Fruit fly (Drosophila melanogaster): ENCODE measurements around the gene Ccdc85.

The Ccdc85 gene

DNA sequence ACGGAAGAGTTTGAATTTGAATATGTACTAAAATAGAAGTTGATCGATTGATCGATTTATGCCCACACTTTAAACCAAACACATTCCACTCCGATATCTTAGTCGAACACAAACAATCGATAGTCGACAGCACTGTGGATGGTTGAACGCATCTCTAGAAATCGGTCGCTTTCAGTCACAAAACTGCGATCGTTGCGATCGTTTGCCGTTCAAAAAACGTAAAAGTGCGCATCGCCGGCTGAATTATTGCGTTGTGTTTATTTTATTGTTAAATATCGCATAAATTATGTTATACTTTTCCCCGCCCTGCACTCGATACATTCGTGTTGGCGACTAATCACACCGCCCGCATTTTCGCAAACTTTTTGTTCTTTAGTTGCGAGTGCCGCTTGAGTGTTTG is at the start of gene Ccdc85:
Ccdc85 (plus strand) TSS at position 174 of the 400 bp plus-strand sequence.
- TF ChIP-seq insv (optimal IDR thresholded peaks at IDR 0.05) = no peak
- TF ChIP-seq ttk (optimal IDR thresholded peaks at IDR 0.05) = no peak
- no peak for TF ChIP-seq psq (optimal IDR thresholded peaks at IDR 0.05)
- TF ChIP-seq h (optimal IDR thresholded peaks at IDR 0.05) = no peak
- TF ChIP-seq Sin3A (optimal IDR thresholded peaks at IDR 0.05) = no peak
- no peak for TF ChIP-seq Myc (optimal IDR thresholded peaks at IDR 0.05)

DNA sequence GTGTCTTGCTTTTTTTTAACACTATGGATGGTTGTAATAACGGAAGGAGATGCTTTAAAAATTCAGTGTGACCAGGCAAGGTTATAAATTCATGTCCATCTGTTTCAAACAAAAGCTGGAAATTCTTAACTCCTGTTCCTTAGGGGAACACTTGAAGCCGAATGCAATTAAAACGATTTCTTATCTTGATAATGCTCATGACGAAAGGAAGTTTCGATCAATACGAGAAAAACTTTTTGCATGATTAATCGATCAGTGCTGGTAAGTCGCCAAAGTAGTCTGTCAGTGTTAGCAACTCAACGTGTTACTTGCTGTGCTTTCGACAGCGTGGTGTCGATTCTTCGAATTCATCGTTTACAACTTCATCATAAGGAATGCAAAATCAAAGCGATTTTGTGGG is 44.6 kb upstream of the Ccdc85 start, which contains the start of gene Rbp9:
Rbp9 (plus strand) TSS at position 291 of the 400 bp plus-strand sequence.
- no peak for TF ChIP-seq ttk (optimal IDR thresholded peaks at IDR 0.05)
- TF ChIP-seq insv (optimal IDR thresholded peaks at IDR 0.05) = no peak
- no peak for TF ChIP-seq psq (optimal IDR thresholded peaks at IDR 0.05)
- no peak for TF ChIP-seq Myc (optimal IDR thresholded peaks at IDR 0.05)
- TF ChIP-seq Sin3A (optimal IDR thresholded peaks at IDR 0.05) = no peak
- no peak for TF ChIP-seq h (optimal IDR thresholded peaks at IDR 0.05)

- no peak for TF ChIP-seq h (optimal IDR thresholded peaks at IDR 0.05)
- TF ChIP-seq Myc (optimal IDR thresholded peaks at IDR 0.05) = no peak
- no peak for TF ChIP-seq psq (optimal IDR thresholded peaks at IDR 0.05)
- no peak for TF ChIP-seq Sin3A (optimal IDR thresholded peaks at IDR 0.05)
- no peak for TF ChIP-seq insv (optimal IDR thresholded peaks at IDR 0.05)
- no peak for TF ChIP-seq ttk (optimal IDR thresholded peaks at IDR 0.05)
Measured at dm6 chr2L:2955659-2956058, 43.4 kb upstream of the Ccdc85 start.

DNA sequence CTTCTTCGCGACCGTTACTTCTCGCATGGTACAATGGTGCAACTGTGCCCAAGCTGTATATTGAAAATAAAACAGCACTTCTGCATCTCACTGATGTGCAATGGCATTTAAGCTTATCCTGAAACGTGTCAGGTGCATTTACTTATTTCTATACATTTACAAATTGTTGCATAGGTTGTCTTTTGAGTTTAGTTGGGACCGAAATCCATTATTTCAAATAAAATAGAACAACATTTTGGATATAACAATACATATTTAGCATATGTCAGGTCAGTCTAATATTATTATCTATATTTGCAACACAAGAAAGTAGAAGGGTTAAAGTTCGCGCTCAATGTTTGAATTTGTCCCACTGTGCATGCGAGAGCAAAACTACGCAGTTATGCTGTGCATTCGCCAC is 42.7 kb upstream of the Ccdc85 start:
- TF ChIP-seq Sin3A (optimal IDR thresholded peaks at IDR 0.05) (no peak), h (optimal IDR thresholded peaks at IDR 0.05) (no peak), psq (optimal IDR thresholded peaks at IDR 0.05) (no peak), Myc (optimal IDR thresholded peaks at IDR 0.05) (no peak)

DNA sequence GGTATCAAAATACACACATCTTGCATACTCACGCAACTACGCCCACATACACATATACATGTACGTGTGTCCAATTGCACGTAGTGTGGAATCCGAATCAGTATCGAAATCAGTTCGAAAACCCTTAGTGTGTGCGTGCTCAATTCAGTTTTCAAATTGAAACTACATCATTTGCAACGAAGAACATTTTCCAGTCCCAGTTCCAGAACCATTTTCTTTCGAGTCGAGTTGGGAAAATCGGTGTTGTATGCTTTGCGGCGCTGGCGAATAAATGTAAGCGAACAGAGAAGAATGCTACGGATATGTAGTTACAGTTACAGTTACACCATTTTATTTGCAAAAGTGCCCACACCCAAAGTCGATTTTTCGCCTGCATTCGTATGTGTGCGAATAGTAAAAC is 42.1 kb upstream of the Ccdc85 start:
- TF ChIP-seq Sin3A (optimal IDR thresholded peaks at IDR 0.05) (no peak), psq (optimal IDR thresholded peaks at IDR 0.05) (no peak), insv (optimal IDR thresholded peaks at IDR 0.05) (no peak), h (optimal IDR thresholded peaks at IDR 0.05) (no peak), ttk (optimal IDR thresholded peaks at IDR 0.05) (no peak), Myc (optimal IDR thresholded peaks at IDR 0.05) (no peak)

- TF ChIP-seq ttk (optimal IDR thresholded peaks at IDR 0.05) = no peak
- TF ChIP-seq h (optimal IDR thresholded peaks at IDR 0.05) = no peak
- no peak for TF ChIP-seq insv (optimal IDR thresholded peaks at IDR 0.05)
- no peak for TF ChIP-seq Myc (optimal IDR thresholded peaks at IDR 0.05)
- TF ChIP-seq psq (optimal IDR thresholded peaks at IDR 0.05) = no peak
- TF ChIP-seq Sin3A (optimal IDR thresholded peaks at IDR 0.05) = no peak
Measured at dm6 chr2L:2957547-2958174, 41.4 kb upstream of the Ccdc85 start.

DNA sequence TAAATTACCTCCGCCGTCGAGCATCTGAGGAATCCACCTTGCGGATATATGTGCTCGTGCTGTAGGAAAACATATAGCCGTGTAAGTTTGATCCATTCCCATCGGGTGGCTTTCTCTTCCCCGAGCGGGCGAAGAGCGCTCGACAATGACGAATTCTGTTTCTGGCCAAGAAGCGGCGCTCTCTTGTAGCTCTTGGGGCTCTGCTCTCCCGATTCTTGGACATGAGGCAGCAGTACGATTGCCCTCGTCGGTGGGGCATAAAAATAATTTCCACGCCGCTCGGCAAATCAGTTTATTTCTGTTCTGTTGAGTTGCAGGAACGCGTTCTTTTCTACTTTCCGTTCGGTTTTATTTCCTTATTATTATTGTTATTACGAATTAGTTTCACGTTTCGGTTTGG is 40.2 kb upstream of the Ccdc85 start:
- TF ChIP-seq ttk (optimal IDR thresholded peaks at IDR 0.05) (no peak), Sin3A (optimal IDR thresholded peaks at IDR 0.05) (no peak), psq (optimal IDR thresholded peaks at IDR 0.05) (no peak)

DNA sequence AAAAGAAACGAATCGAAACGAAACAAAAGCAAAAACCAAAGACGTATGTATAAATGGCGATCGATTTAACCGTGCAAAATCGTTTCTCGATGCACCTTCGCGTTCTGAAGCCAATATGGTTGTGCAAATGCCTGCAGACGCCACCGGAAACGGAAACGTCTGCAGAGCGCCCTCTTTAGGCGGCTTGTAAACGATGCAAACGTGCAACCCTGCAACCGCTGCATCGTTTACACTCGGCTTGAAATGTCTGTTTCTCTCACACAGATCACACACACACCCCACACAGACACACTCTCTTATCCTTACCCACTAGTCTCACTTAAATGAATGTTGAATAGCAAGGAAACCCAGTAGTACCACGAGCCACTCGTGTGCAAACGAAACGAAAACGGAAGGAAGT is 32.2 kb upstream of the Ccdc85 start:
- TF ChIP-seq Myc (optimal IDR thresholded peaks at IDR 0.05) (no peak), insv (optimal IDR thresholded peaks at IDR 0.05) (no peak), h (optimal IDR thresholded peaks at IDR 0.05) (no peak), psq (optimal IDR thresholded peaks at IDR 0.05) (no peak), ttk (optimal IDR thresholded peaks at IDR 0.05) (no peak), Sin3A (optimal IDR thresholded peaks at IDR 0.05) (no peak)

- TF ChIP-seq h (optimal IDR thresholded peaks at IDR 0.05) = no peak
- no peak for TF ChIP-seq insv (optimal IDR thresholded peaks at IDR 0.05)
- TF ChIP-seq psq (optimal IDR thresholded peaks at IDR 0.05) = no peak
- no peak for TF ChIP-seq ttk (optimal IDR thresholded peaks at IDR 0.05)
- TF ChIP-seq Sin3A (optimal IDR thresholded peaks at IDR 0.05) = no peak
- no peak for TF ChIP-seq Myc (optimal IDR thresholded peaks at IDR 0.05)
Measured at dm6 chr2L:2969438-2969837, 29.6 kb upstream of the Ccdc85 start, which contains the start of gene Ts. Gene Ts, minus strand, starts transcription at chr2L:2969638.

- TF ChIP-seq Sin3A (optimal IDR thresholded peaks at IDR 0.05) = no peak
- no peak for TF ChIP-seq insv (optimal IDR thresholded peaks at IDR 0.05)
- TF ChIP-seq h (optimal IDR thresholded peaks at IDR 0.05) = no peak
- TF ChIP-seq ttk (optimal IDR thresholded peaks at IDR 0.05) = no peak
- TF ChIP-seq Myc (optimal IDR thresholded peaks at IDR 0.05) = no peak
- no peak for TF ChIP-seq psq (optimal IDR thresholded peaks at IDR 0.05)
Measured at dm6 chr2L:2972439-2972936, 26.6 kb upstream of the Ccdc85 start, which contains the start of the genes Rrp1 and gammaTub23C. Gene Rrp1, minus strand, starts transcription at chr2L:2972508. Gene gammaTub23C, plus strand, starts transcription at chr2L:2972891.

DNA sequence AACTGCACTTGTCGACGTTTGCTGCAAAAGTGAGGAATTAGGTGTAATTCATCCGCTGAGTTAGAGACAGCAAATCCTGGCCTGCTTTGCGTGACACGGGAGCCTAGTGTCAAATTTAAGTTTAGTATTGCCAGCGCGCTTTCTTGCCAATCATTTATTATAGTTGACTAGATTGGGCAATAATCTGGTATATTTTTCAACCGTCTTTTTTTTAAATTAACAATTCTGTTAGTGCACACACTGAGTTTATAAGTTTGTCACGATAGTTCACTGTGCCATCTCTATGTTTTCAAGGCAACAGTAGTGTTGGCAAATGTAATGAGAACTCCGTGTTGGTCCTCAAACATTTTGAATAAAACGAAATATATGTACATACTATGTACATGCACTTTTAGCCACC is 22.3 kb upstream of the Ccdc85 start, which contains the start of the genes CG9641 and CG3165:
CG9641 (minus strand) TSS at position 34 of the 400 bp plus-strand sequence.
CG3165 (plus strand) TSS at position 294 of the 400 bp plus-strand sequence.
- TF ChIP-seq ttk (optimal IDR thresholded peaks at IDR 0.05) (no peak), insv (optimal IDR thresholded peaks at IDR 0.05) (no peak), h (optimal IDR thresholded peaks at IDR 0.05) (no peak), Sin3A (optimal IDR thresholded peaks at IDR 0.05) (no peak)

DNA sequence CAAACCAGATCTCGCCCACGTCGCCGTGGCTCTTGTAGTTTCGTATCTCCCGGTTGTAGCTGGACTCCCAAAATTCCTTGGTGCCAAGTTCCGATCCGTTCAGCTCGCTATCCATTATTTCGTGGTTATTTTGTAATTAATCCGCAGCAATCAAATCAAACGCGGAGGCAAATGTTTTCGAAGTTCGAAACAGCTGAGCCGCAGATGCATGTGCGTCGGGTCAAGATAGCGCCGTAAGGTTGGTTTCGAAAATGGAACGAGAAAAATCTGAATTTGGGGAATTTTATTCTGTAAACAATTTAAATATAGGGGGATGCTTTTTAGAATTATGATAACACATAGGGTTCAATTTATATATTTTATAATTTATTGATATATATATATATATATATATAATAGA is 20.0 kb upstream of the Ccdc85 start, which contains the start of gene CG9643:
CG9643 (minus strand) TSS at position 198 of the 400 bp plus-strand sequence.
- TF ChIP-seq psq (optimal IDR thresholded peaks at IDR 0.05) (no peak), h (optimal IDR thresholded peaks at IDR 0.05) (no peak), ttk (optimal IDR thresholded peaks at IDR 0.05) (no peak), insv (optimal IDR thresholded peaks at IDR 0.05) (no peak), Myc (optimal IDR thresholded peaks at IDR 0.05) (no peak), Sin3A (optimal IDR thresholded peaks at IDR 0.05) (no peak)

- TF ChIP-seq psq (optimal IDR thresholded peaks at IDR 0.05) = no peak
- TF ChIP-seq insv (optimal IDR thresholded peaks at IDR 0.05) = no peak
- TF ChIP-seq h (optimal IDR thresholded peaks at IDR 0.05) = no peak
- no peak for TF ChIP-seq ttk (optimal IDR thresholded peaks at IDR 0.05)
- no peak for TF ChIP-seq Sin3A (optimal IDR thresholded peaks at IDR 0.05)
- TF ChIP-seq Myc (optimal IDR thresholded peaks at IDR 0.05) = no peak
Measured at dm6 chr2L:2986776-2987175, 12.3 kb upstream of the Ccdc85 start.
